Fruit fly (Drosophila melanogaster) whole organism, prepupa: ENCODE measurements around the gene Fie.

ENCODE experiments used
- Blimp-1 ChIP-seq: fragments of 200-800 bp; sonication (Bioruptor generic); optimal IDR thresholded peaks from 3 replicates; lab custom pipeline; 2017; ENCODE audit warnings: missing biosample characterization, missing genetic modification characterization, mild to moderate bottlenecking, moderate library complexity, missing genetic modification reagents
- CG10631 ChIP-seq: fragments of 200-800 bp; sonication (Bioruptor generic); optimal IDR thresholded peaks from 2 replicates; lab custom pipeline; 2016; ENCODE audit warnings: missing biosample characterization, missing genetic modification characterization
- CG10669 ChIP-seq: fragments of 200-800 bp; sonication (Bioruptor generic); optimal IDR thresholded peaks from 3 replicates; lab custom pipeline; 2018; ENCODE audit warnings: missing biosample characterization, mild to moderate bottlenecking, missing genetic modification characterization, moderate library complexity
- CG11294 ChIP-seq: fragments of 200-800 bp; sonication (Bioruptor generic); IDR thresholded peaks from 2 replicates; pipeline ENCODE4 v1.3.6; 2022; ENCODE audit warnings: missing biosample characterization, missing genetic modification characterization
- CG11762 ChIP-seq: fragments of 200-800 bp; sonication (Bioruptor generic); optimal IDR thresholded peaks from 3 replicates; lab custom pipeline; 2016; ENCODE audit warnings: missing biosample characterization, missing genetic modification characterization; ENCODE audit not compliant: insufficient read depth
- CG11902 ChIP-seq: fragments of 200-800 bp; sonication (Bioruptor generic); optimal IDR thresholded peaks from 3 replicates; lab custom pipeline; 2016; ENCODE audit warnings: missing biosample characterization, missing genetic modification characterization
- CG15336 ChIP-seq: fragments of 200-800 bp; sonication (Bioruptor generic); IDR thresholded peaks from 2 replicates; pipeline ENCODE4 v1.3.6; 2022; ENCODE audit warnings: missing biosample characterization, missing genetic modification characterization
- CG1621 ChIP-seq: fragments of 200-800 bp; sonication (Bioruptor generic); optimal IDR thresholded peaks from 3 replicates; lab custom pipeline; 2018; ENCODE audit warnings: missing biosample characterization, mild to moderate bottlenecking, missing genetic modification characterization
- CG16779 ChIP-seq: fragments of 200-800 bp; sonication (Bioruptor generic); optimal IDR thresholded peaks from 3 replicates; lab custom pipeline; 2017; ENCODE audit warnings: missing biosample characterization, mild to moderate bottlenecking, missing genetic modification characterization
- CG3032 ChIP-seq: fragments of 200-800 bp; optimal IDR thresholded peaks from 2 replicates; lab custom pipeline; 2019; ENCODE audit warnings: missing biosample characterization, mild to moderate bottlenecking, missing genetic modification characterization, moderate library complexity
- CG31627 ChIP-seq: fragments of 200-800 bp; sonication (Bioruptor generic); optimal IDR thresholded peaks from 3 replicates; lab custom pipeline; 2016; ENCODE audit warnings: missing biosample characterization, missing genetic modification characterization
- CG32006 ChIP-seq: fragments of 200-800 bp; sonication (Bioruptor generic); optimal IDR thresholded peaks from 3 replicates; lab custom pipeline; 2017; ENCODE audit warnings: missing biosample characterization, mild to moderate bottlenecking, missing genetic modification characterization
- CG34406 ChIP-seq: fragments of 200-800 bp; sonication (Bioruptor generic); optimal IDR thresholded peaks from 3 replicates; lab custom pipeline; 2016; ENCODE audit warnings: missing biosample characterization, missing genetic modification characterization
- CG4318 ChIP-seq: fragments of 200-800 bp; sonication (Bioruptor generic); optimal IDR thresholded peaks from 3 replicates; lab custom pipeline; 2017; ENCODE audit warnings: missing biosample characterization, mild to moderate bottlenecking, missing genetic modification characterization
- CG6276 ChIP-seq: fragments of 200-800 bp; sonication (Bioruptor generic); optimal IDR thresholded peaks from 2 replicates; lab custom pipeline; 2017; ENCODE audit warnings: missing biosample characterization, mild to moderate bottlenecking, missing genetic modification characterization
- CG6808 ChIP-seq: fragments of 200-800 bp; sonication (Bioruptor generic); optimal IDR thresholded peaks from 3 replicates; lab custom pipeline; 2017; ENCODE audit warnings: missing biosample characterization, missing genetic modification characterization, mild to moderate bottlenecking, moderate library complexity, missing genetic modification reagents
- CG8319 ChIP-seq: fragments of 200-800 bp; sonication (Bioruptor generic); optimal IDR thresholded peaks from 3 replicates; lab custom pipeline; 2016; ENCODE audit warnings: missing biosample characterization, missing genetic modification characterization
- CG9139 ChIP-seq: fragments of 200-800 bp; sonication (Bioruptor generic); optimal IDR thresholded peaks from 3 replicates; lab custom pipeline; 2017; ENCODE audit warnings: missing biosample characterization, mild to moderate bottlenecking, missing genetic modification characterization
- Eip78C ChIP-seq: fragments of 200-800 bp; sonication (Bioruptor generic); peaks from one replicate; lab custom pipeline; 2016; ENCODE audit warnings: missing biosample characterization, missing genetic modification characterization
- Ets21C ChIP-seq: fragments of 200-800 bp; sonication (Bioruptor generic); optimal IDR thresholded peaks from 3 replicates; lab custom pipeline; 2016; ENCODE audit warnings: missing biosample characterization, missing genetic modification characterization
- Gug ChIP-seq: fragments of 200-800 bp; sonication (Bioruptor generic); IDR thresholded peaks from 2 replicates; pipeline ENCODE4 v1.3.6; 2022; ENCODE audit warnings: missing biosample characterization, missing genetic modification characterization
- Hr38 ChIP-seq: sonication (Bioruptor generic); optimal IDR thresholded peaks from 2 replicates; lab custom pipeline; 2016; ENCODE audit warnings: missing biosample characterization, missing genetic modification characterization
- Hr39 ChIP-seq: fragments of 200-800 bp; sonication (Bioruptor generic); optimal IDR thresholded peaks from 2 replicates; lab custom pipeline; 2016; ENCODE audit warnings: missing biosample characterization, missing genetic modification characterization
- Lpt ChIP-seq: fragments of 200-800 bp; sonication (Bioruptor generic); optimal IDR thresholded peaks from 3 replicates; lab custom pipeline; 2016; ENCODE audit warnings: missing biosample characterization, missing genetic modification characterization
- Met ChIP-seq: fragments of 200-800 bp; sonication (Bioruptor generic); optimal IDR thresholded peaks from 3 replicates; lab custom pipeline; 2016; ENCODE audit warnings: missing biosample characterization, missing genetic modification characterization
- OdsH ChIP-seq: fragments of 200-800 bp; sonication (Bioruptor generic); optimal IDR thresholded peaks from 3 replicates; lab custom pipeline; 2016; ENCODE audit warnings: missing biosample characterization, missing genetic modification characterization
- Smox ChIP-seq: fragments of 200-800 bp; sonication (Bioruptor generic); optimal IDR thresholded peaks from 3 replicates; lab custom pipeline; 2016; ENCODE audit warnings: missing biosample characterization, missing genetic modification characterization
- Sox102F ChIP-seq: fragments of 200-800 bp; sonication (Bioruptor generic); optimal IDR thresholded peaks from 2 replicates; lab custom pipeline; 2016; ENCODE audit warnings: missing biosample characterization, mild to moderate bottlenecking, missing genetic modification characterization
- Sox14 ChIP-seq: fragments of 200-800 bp; sonication (Bioruptor generic); optimal IDR thresholded peaks from 3 replicates; lab custom pipeline; 2016; ENCODE audit warnings: missing biosample characterization, missing genetic modification characterization
- achi ChIP-seq: fragments of 200-800 bp; sonication (Bioruptor generic); optimal IDR thresholded peaks from 3 replicates; lab custom pipeline; 2016; ENCODE audit warnings: missing biosample characterization, missing genetic modification characterization
- acj6 ChIP-seq: fragments of 200-800 bp; sonication (Bioruptor generic); optimal IDR thresholded peaks from 3 replicates; lab custom pipeline; 2016; ENCODE audit warnings: missing biosample characterization, missing genetic modification characterization
- cyc ChIP-seq: fragments of 200-800 bp; sonication (Bioruptor generic); optimal IDR thresholded peaks from 3 replicates; lab custom pipeline; 2016; ENCODE audit warnings: missing biosample characterization, missing genetic modification characterization
- dsx ChIP-seq: fragments of 200-800 bp; optimal IDR thresholded peaks from 3 replicates; lab custom pipeline; 2019; ENCODE audit warnings: missing biosample characterization, mild to moderate bottlenecking, missing genetic modification characterization, moderate library complexity; ENCODE audit not compliant: poor library complexity, severe bottlenecking
- eg ChIP-seq: fragments of 200-800 bp; sonication (Bioruptor generic); IDR thresholded peaks from 3 replicates; pipeline ENCODE4 v1.3.6; 2022; ENCODE audit warnings: missing biosample characterization, missing genetic modification characterization
- esn ChIP-seq: fragments of 200-800 bp; sonication (Bioruptor generic); optimal IDR thresholded peaks from 2 replicates; lab custom pipeline; 2016; ENCODE audit warnings: missing biosample characterization, mild to moderate bottlenecking, missing genetic modification characterization, moderate library complexity
- fd59A ChIP-seq: fragments of 200-800 bp; sonication (Bioruptor generic); optimal IDR thresholded peaks from 2 replicates; lab custom pipeline; 2017; ENCODE audit warnings: missing biosample characterization, mild to moderate bottlenecking, missing genetic modification characterization, missing genetic modification reagents
- fkh ChIP-seq: fragments of 200-800 bp; sonication (Bioruptor generic); optimal IDR thresholded peaks from 3 replicates; lab custom pipeline; 2017; ENCODE audit warnings: missing biosample characterization, mild to moderate bottlenecking, missing genetic modification characterization, moderate library complexity
- lz ChIP-seq: fragments of 200-800 bp; sonication (Bioruptor generic); optimal IDR thresholded peaks from 3 replicates; lab custom pipeline; 2016; ENCODE audit warnings: missing biosample characterization, missing genetic modification characterization
- pdm3 ChIP-seq: fragments of 200-800 bp; sonication (Bioruptor generic); optimal IDR thresholded peaks from 3 replicates; lab custom pipeline; 2016; ENCODE audit warnings: missing biosample characterization, missing genetic modification characterization
- salr ChIP-seq, 2 experiments: fragments of 200-800 bp; sonication (Bioruptor generic); optimal IDR thresholded peaks; 3 replicates each; lab custom pipeline; 2016 to 2018; ENCODE audit warnings: missing biosample characterization in 2 of 2, missing genetic modification characterization in 2 of 2, mild to moderate bottlenecking in 1 of 2
- spab ChIP-seq: fragments of 200-800 bp; sonication (Bioruptor generic); optimal IDR thresholded peaks from 2 replicates; lab custom pipeline; 2017; ENCODE audit warnings: missing biosample characterization, mild to moderate bottlenecking, missing genetic modification characterization, missing genetic modification reagents
- ss ChIP-seq, 2 experiments: fragments of 200-800 bp; sonication (Bioruptor generic); optimal IDR thresholded peaks; 2 replicates in 1 of 2; 3 replicates in 1 of 2; lab custom pipeline; 2017 to 2018; ENCODE audit warnings: mild to moderate bottlenecking in 2 of 2, missing biosample characterization in 2 of 2, missing genetic modification characterization in 2 of 2, moderate library complexity in 1 of 2
- svp ChIP-seq: fragments of 200-800 bp; sonication (Bioruptor generic); peaks from one replicate; lab custom pipeline; 2016; ENCODE audit warnings: missing biosample characterization, missing genetic modification characterization
- topi ChIP-seq: fragments of 200-800 bp; sonication (Bioruptor generic); optimal IDR thresholded peaks from 3 replicates; lab custom pipeline; 2016; ENCODE audit warnings: missing biosample characterization, missing genetic modification characterization
- vri ChIP-seq: fragments of 200-800 bp; sonication (Bioruptor generic); optimal IDR thresholded peaks from 3 replicates; lab custom pipeline; 2016; ENCODE audit warnings: missing biosample characterization, mild to moderate bottlenecking, missing genetic modification characterization

The Fie gene

dm6 chr3L:3898978-3899377, 6.6 kb downstream of the Fie start, which contains the start of gene Ccz1:
Ccz1 (minus strand) TSS chr3L:3899156.
- TF ChIP-seq Eip78C (GFP tag; lab: Kevin White, UChicago) (peak; percentile 74), topi (no peak), Ets21C (GFP tag; lab: Kevin White, UChicago) (no peak), spab (GFP tag; lab: Kevin White, UChicago) (no peak), CG10631 (GFP tag; lab: Kevin White, UChicago) (peak; percentile 55), CG1621 (tag; lab: Kevin White, UChicago) (no peak), CG3032 (no peak), svp (GFP tag; lab: Kevin White, UChicago) (peak; percentile 37), CG8319 (GFP tag; lab: Kevin White, UChicago) (no peak), vri (GFP tag; lab: Kevin White, UChicago) (peak; percentile 20), esn (GFP tag; lab: Kevin White, UChicago) (peak; percentile 57), Hr38 (GFP tag; lab: Kevin White, UChicago) (peak; percentile 35), CG6276 (GFP tag; lab: Kevin White, UChicago) (no peak), Met (GFP tag; lab: Kevin White, UChicago) (peak; percentile 27), fkh (GFP tag; lab: Kevin White, UChicago) (peak; percentile 100), pdm3 (peak; percentile 46), fd59A (GFP tag; lab: Kevin White, UChicago) (no peak), Smox (GFP tag; lab: Kevin White, UChicago) (peak; percentile 41), Sox102F (GFP tag; lab: Kevin White, UChicago) (no peak), CG31627 (GFP tag; lab: Kevin White, UChicago) (peak; percentile 44), CG9139 (GFP tag; lab: Kevin White, UChicago) (peak; percentile 4), Blimp-1 (no peak), CG6808 (no peak), CG15336 (no peak), Sox14 (GFP tag; lab: Kevin White, UChicago) (peak; percentile 12), lz (GFP tag; lab: Kevin White, UChicago) (peak; percentile 32), OdsH (GFP tag; lab: Kevin White, UChicago) (peak; percentile 26), acj6 (GFP tag; lab: Kevin White, UChicago) (peak; percentile 26), CG11902 (GFP tag; lab: Kevin White, UChicago) (no peak), CG11762 (GFP tag; lab: Kevin White, UChicago) (no peak), CG16779 (no peak), achi (GFP tag; lab: Kevin White, UChicago) (no peak), Hr39 (GFP tag; lab: Kevin White, UChicago) (peak; percentile 16), cyc (GFP tag; lab: Kevin White, UChicago) (peak; percentile 40), CG10669 (no peak), CG11294 (GFP tag; lab: Robert Waterston, UW) (no peak)

dm6 chr3L:3901865-3902490, 9.6 kb downstream of the Fie start:
- TF ChIP-seq CG6808 = peak; percentile 60
- TF ChIP-seq Hr38 (GFP tag; lab: Kevin White, UChicago) = no peak
- TF ChIP-seq Blimp-1 = no peak
- TF ChIP-seq CG4318 (GFP tag; lab: Kevin White, UChicago) = no peak
- no peak for TF ChIP-seq salr (GFP tag; optimal IDR thresholded peaks at IDR 0.05; lab: Kevin White, UChicago)
- no peak for TF ChIP-seq OdsH (GFP tag; lab: Kevin White, UChicago)
- no peak for TF ChIP-seq lz (GFP tag; lab: Kevin White, UChicago)
- no peak for TF ChIP-seq achi (GFP tag; lab: Kevin White, UChicago)
- TF ChIP-seq CG10669 = no peak
- TF ChIP-seq CG16779 = no peak
- TF ChIP-seq Met (GFP tag; lab: Kevin White, UChicago) = no peak
- TF ChIP-seq ss (GFP tag; optimal IDR thresholded peaks at IDR 0.05; lab: Kevin White, UChicago) = peak; percentile 42 to 62
- TF ChIP-seq CG11902 (GFP tag; lab: Kevin White, UChicago) = no peak
- TF ChIP-seq CG15336 = no peak
- TF ChIP-seq Ets21C (GFP tag; lab: Kevin White, UChicago) = no peak
- TF ChIP-seq CG10631 (GFP tag; lab: Kevin White, UChicago) = no peak
- no peak for TF ChIP-seq CG31627 (GFP tag; lab: Kevin White, UChicago)
- peak; percentile 86 for TF ChIP-seq Sox14 (GFP tag; lab: Kevin White, UChicago)
- no peak for TF ChIP-seq CG9139 (GFP tag; lab: Kevin White, UChicago)
- peak; percentile 51 for TF ChIP-seq CG6276 (GFP tag; lab: Kevin White, UChicago)
- TF ChIP-seq eg (GFP tag; lab: Robert Waterston, UW) = no peak
- TF ChIP-seq dsx (GFP tag; lab: Kevin White, UChicago) = peak; percentile 69
- no peak for TF ChIP-seq Sox102F (GFP tag; lab: Kevin White, UChicago)
- no peak for TF ChIP-seq Lpt (GFP tag; lab: Kevin White, UChicago)
- no peak for TF ChIP-seq Gug (GFP tag; lab: Robert Waterston, UW)
- no peak for TF ChIP-seq esn (GFP tag; lab: Kevin White, UChicago)
- no peak for TF ChIP-seq svp (GFP tag; lab: Kevin White, UChicago)
- no peak for TF ChIP-seq CG34406
- TF ChIP-seq CG11294 (GFP tag; lab: Robert Waterston, UW) = no peak
- no peak for TF ChIP-seq pdm3
- TF ChIP-seq Smox (GFP tag; lab: Kevin White, UChicago) = no peak
- TF ChIP-seq CG32006 (GFP tag; lab: Kevin White, UChicago) = no peak
- TF ChIP-seq fkh (GFP tag; lab: Kevin White, UChicago) = peak; percentile 49
- no peak for TF ChIP-seq fd59A (GFP tag; lab: Kevin White, UChicago)
